Worm (Caenorhabditis elegans) whole organism, midembryonic: ENCODE measurements around the gene rpl-32.

ENCODE experiments used
- T22C8.4 ChIP-seq: fragments of 200-800 bp; sonication (Bioruptor generic); IDR thresholded peaks from 2 replicates; pipeline ENCODE4 v1.3.6; 2022; ENCODE audit warnings: missing genetic modification characterization, missing compliant biosample characterization
- cog-1 ChIP-seq: sonication (generic microtip); optimal IDR thresholded peaks from 2 replicates; lab custom pipeline; 2016; ENCODE audit warnings: missing genetic modification characterization, missing compliant biosample characterization
- flt-1 ChIP-seq: fragments of 200-800 bp; sonication (Bioruptor generic); IDR thresholded peaks from 2 replicates; pipeline ENCODE4 v1.3.6; 2022; ENCODE audit warnings: missing genetic modification characterization, missing compliant biosample characterization
- klf-2 ChIP-seq: fragments of 200-800 bp; sonication (Bioruptor generic); conservative IDR thresholded peaks from 2 replicates; pipeline ENCODE4 v1.3.6; 2022; ENCODE audit warnings: missing genetic modification reagents, missing genetic modification characterization, missing compliant biosample characterization
- med-1 ChIP-seq: sonication (generic microtip); optimal IDR thresholded peaks from 2 replicates; lab custom pipeline; 2017; ENCODE audit warnings: missing genetic modification characterization, mild to moderate bottlenecking, missing compliant biosample characterization, antibody characterized with exemption, missing genetic modification reagents; ENCODE audit not compliant: insufficient read depth
- ref-1 ChIP-seq: fragments of 200-800 bp; sonication (Bioruptor generic); conservative IDR thresholded peaks from 2 replicates; pipeline ENCODE4 v1.3.6; 2022; ENCODE audit warnings: missing genetic modification reagents, missing genetic modification characterization, missing compliant biosample characterization
- tab-1 ChIP-seq: fragments of 200-800 bp; sonication (Bioruptor generic); IDR thresholded peaks from 2 replicates; pipeline ENCODE4 v1.3.6; 2022; ENCODE audit warnings: missing genetic modification characterization, missing compliant biosample characterization
- ztf-23 ChIP-seq: fragments of 200-800 bp; sonication (Bioruptor generic); IDR thresholded peaks from 2 replicates; pipeline ENCODE4 v1.3.6; 2022; ENCODE audit warnings: missing genetic modification reagents, missing genetic modification characterization, missing compliant biosample characterization
- ztf-29 ChIP-seq: fragments of 200-800 bp; sonication (Bioruptor generic); IDR thresholded peaks from 2 replicates; pipeline ENCODE4 v1.3.6; 2022; ENCODE audit warnings: missing genetic modification reagents, missing genetic modification characterization, missing compliant biosample characterization

Gene rpl-32

ce11 chrII:9053564-9053963, 3.3 kb downstream of the rpl-32 start, which contains the start of gene T24B8.7:
Gene T24B8.7, minus strand, starts transcription at chrII:9053664.
- TF ChIP-seq flt-1 (GFP tag; lab: Robert Waterston, UW) = no peak
- no peak for TF ChIP-seq T22C8.4 (GFP tag; lab: Robert Waterston, UW)
- no peak for TF ChIP-seq klf-2 (GFP tag; lab: Robert Waterston, UW)
- TF ChIP-seq ztf-23 (GFP tag; lab: Robert Waterston, UW) = no peak
- TF ChIP-seq med-1 (GFP tag; lab: Kevin White, UChicago) = no peak
- TF ChIP-seq cog-1 (tag; lab: Kevin White, UChicago) = no peak
- no peak for TF ChIP-seq ztf-29 (GFP tag; lab: Robert Waterston, UW)
- no peak for TF ChIP-seq tab-1 (GFP tag; lab: Robert Waterston, UW)
- no peak for TF ChIP-seq ref-1 (GFP tag; lab: Robert Waterston, UW)

- TF ChIP-seq flt-1 (GFP tag; lab: Robert Waterston, UW) (no peak), med-1 (GFP tag; lab: Kevin White, UChicago) (no peak), cog-1 (tag; lab: Kevin White, UChicago) (no peak), T22C8.4 (GFP tag; lab: Robert Waterston, UW) (no peak), ref-1 (GFP tag; lab: Robert Waterston, UW) (no peak), tab-1 (GFP tag; lab: Robert Waterston, UW) (no peak), ztf-23 (GFP tag; lab: Robert Waterston, UW) (no peak), klf-2 (GFP tag; lab: Robert Waterston, UW) (no peak)
These were observed 14.8 kb downstream of the rpl-32 start for ce11 chrII:9042059-9042458.

ce11 chrII:9041306-9041705, 15.6 kb downstream of the rpl-32 start, which contains the start of gene F37B12.3:
Gene F37B12.3, minus strand, starts transcription at chrII:9041406.
- no peak for TF ChIP-seq cog-1 (tag; lab: Kevin White, UChicago)

- TF ChIP-seq ref-1 (GFP tag; lab: Robert Waterston, UW) = no peak
- TF ChIP-seq ztf-23 (GFP tag; lab: Robert Waterston, UW) = no peak
- TF ChIP-seq cog-1 (tag; lab: Kevin White, UChicago) = no peak
- no peak for TF ChIP-seq med-1 (GFP tag; lab: Kevin White, UChicago)
- TF ChIP-seq klf-2 (GFP tag; lab: Robert Waterston, UW) = no peak
- no peak for TF ChIP-seq tab-1 (GFP tag; lab: Robert Waterston, UW)
- TF ChIP-seq flt-1 (GFP tag; lab: Robert Waterston, UW) = no peak
- no peak for TF ChIP-seq ztf-29 (GFP tag; lab: Robert Waterston, UW)
- no peak for TF ChIP-seq T22C8.4 (GFP tag; lab: Robert Waterston, UW)
These were observed 18.1 kb downstream of the rpl-32 start for ce11 chrII:9038736-9039135.

- TF ChIP-seq klf-2 (GFP tag; lab: Robert Waterston, UW) (no peak), T22C8.4 (GFP tag; lab: Robert Waterston, UW) (no peak), ztf-23 (GFP tag; lab: Robert Waterston, UW) (no peak), ztf-29 (GFP tag; lab: Robert Waterston, UW) (no peak), cog-1 (tag; lab: Kevin White, UChicago) (no peak), tab-1 (GFP tag; lab: Robert Waterston, UW) (no peak), flt-1 (GFP tag; lab: Robert Waterston, UW) (no peak), ref-1 (GFP tag; lab: Robert Waterston, UW) (no peak), med-1 (GFP tag; lab: Kevin White, UChicago) (no peak)
These were observed 18.7 kb downstream of the rpl-32 start, which contains the start of gene gcs-1 for ce11 chrII:9038201-9038600. Gene gcs-1, minus strand, starts transcription at chrII:9038301.

- no peak for TF ChIP-seq ztf-29 (GFP tag; lab: Robert Waterston, UW)
- no peak for TF ChIP-seq ztf-23 (GFP tag; lab: Robert Waterston, UW)
- no peak for TF ChIP-seq T22C8.4 (GFP tag; lab: Robert Waterston, UW)
- no peak for TF ChIP-seq med-1 (GFP tag; lab: Kevin White, UChicago)
- TF ChIP-seq klf-2 (GFP tag; lab: Robert Waterston, UW) = no peak
- no peak for TF ChIP-seq ref-1 (GFP tag; lab: Robert Waterston, UW)
- no peak for TF ChIP-seq tab-1 (GFP tag; lab: Robert Waterston, UW)
- no peak for TF ChIP-seq flt-1 (GFP tag; lab: Robert Waterston, UW)
- TF ChIP-seq cog-1 (tag; lab: Kevin White, UChicago) = no peak
These were observed 23.9 kb downstream of the rpl-32 start for ce11 chrII:9033034-9033433.

- TF ChIP-seq cog-1 (tag; lab: Kevin White, UChicago) (no peak), T22C8.4 (GFP tag; lab: Robert Waterston, UW) (no peak), tab-1 (GFP tag; lab: Robert Waterston, UW) (no peak), ztf-29 (GFP tag; lab: Robert Waterston, UW) (no peak), flt-1 (GFP tag; lab: Robert Waterston, UW) (no peak), klf-2 (GFP tag; lab: Robert Waterston, UW) (no peak), ref-1 (GFP tag; lab: Robert Waterston, UW) (no peak), ztf-23 (GFP tag; lab: Robert Waterston, UW) (no peak), med-1 (GFP tag; lab: Kevin White, UChicago) (no peak)
These were observed 25.0 kb downstream of the rpl-32 start for ce11 chrII:9031891-9032290.

- no peak for TF ChIP-seq tab-1 (GFP tag; lab: Robert Waterston, UW)
- TF ChIP-seq cog-1 (tag; lab: Kevin White, UChicago) = no peak
- no peak for TF ChIP-seq ztf-23 (GFP tag; lab: Robert Waterston, UW)
- no peak for TF ChIP-seq ref-1 (GFP tag; lab: Robert Waterston, UW)
- no peak for TF ChIP-seq ztf-29 (GFP tag; lab: Robert Waterston, UW)
- TF ChIP-seq med-1 (GFP tag; lab: Kevin White, UChicago) = no peak
- TF ChIP-seq flt-1 (GFP tag; lab: Robert Waterston, UW) = no peak
- no peak for TF ChIP-seq T22C8.4 (GFP tag; lab: Robert Waterston, UW)
- no peak for TF ChIP-seq klf-2 (GFP tag; lab: Robert Waterston, UW)
These were observed 27.6 kb downstream of the rpl-32 start, which contains the start of gene F37B12.1 for ce11 chrII:9029218-9029672. Gene F37B12.1, minus strand, starts transcription at chrII:9029268.

- no peak for TF ChIP-seq klf-2 (GFP tag; lab: Robert Waterston, UW)
- no peak for TF ChIP-seq med-1 (GFP tag; lab: Kevin White, UChicago)
- no peak for TF ChIP-seq T22C8.4 (GFP tag; lab: Robert Waterston, UW)
- TF ChIP-seq flt-1 (GFP tag; lab: Robert Waterston, UW) = no peak
- TF ChIP-seq cog-1 (tag; lab: Kevin White, UChicago) = no peak
- no peak for TF ChIP-seq tab-1 (GFP tag; lab: Robert Waterston, UW)
- TF ChIP-seq ztf-29 (GFP tag; lab: Robert Waterston, UW) = no peak
- TF ChIP-seq ref-1 (GFP tag; lab: Robert Waterston, UW) = no peak
- no peak for TF ChIP-seq ztf-23 (GFP tag; lab: Robert Waterston, UW)
These were observed 28.8 kb downstream of the rpl-32 start for ce11 chrII:9028096-9028495.
